Worm (Caenorhabditis elegans) whole organism, L4 larva: ENCODE data around the gene glb-11.
A peak's percentile ranks its signal among the peaks of the same experiment; 100 is the strongest.

Experiments used
- F37D6.2 ChIP-seq: sonication (generic microtip); optimal IDR thresholded peaks from 2 replicates; lab custom pipeline; 2016; ENCODE audit warnings: mild to moderate bottlenecking, missing genetic modification characterization, missing compliant biosample characterization
- F44E2.7 ChIP-seq: fragments of 200-800 bp; sonication (Bioruptor generic); IDR thresholded peaks from 2 replicates; pipeline ENCODE4 v2.1.2; 2022; ENCODE audit warnings: missing genetic modification characterization, missing compliant biosample characterization
- T20F7.1 ChIP-seq: fragments of 200-800 bp; sonication (Bioruptor generic); optimal IDR thresholded peaks from 2 replicates; lab custom pipeline; 2018; ENCODE audit warnings: mild to moderate bottlenecking, missing genetic modification characterization, missing compliant biosample characterization
- Y75B8A.6 ChIP-seq: fragments of 200-800 bp; sonication (Bioruptor generic); IDR thresholded peaks from 2 replicates; pipeline ENCODE4 v1.3.6; 2022; ENCODE audit warnings: missing genetic modification reagents, missing genetic modification characterization, missing compliant biosample characterization
- aha-1 ChIP-seq: fragments of 150-350 bp; peaks from one replicate; lab custom pipeline; 2014; ENCODE audit warnings: missing biosample characterization, missing genetic modification characterization
- aly-2 ChIP-seq: sonication (generic microtip); optimal IDR thresholded peaks from 2 replicates; lab custom pipeline; 2018; ENCODE audit warnings: missing biosample characterization, missing genetic modification characterization
- ama-1 ChIP-seq: fragments of 150-350 bp; optimal IDR thresholded peaks from 2 replicates; lab custom pipeline; 2014; ENCODE audit warnings: inconsistent platforms, mixed read lengths
- arid-1 ChIP-seq: fragments of 200-800 bp; sonication (Bioruptor generic); conservative IDR thresholded peaks from 2 replicates; pipeline ENCODE4 v1.3.6; 2022; ENCODE audit warnings: missing genetic modification reagents, missing genetic modification characterization, missing compliant biosample characterization
- attf-4 ChIP-seq: sonication (generic microtip); optimal IDR thresholded peaks from 3 replicates; lab custom pipeline; 2017; ENCODE audit warnings: missing biosample characterization, missing genetic modification characterization
- ceh-82 ChIP-seq: sonication (generic microtip); optimal IDR thresholded peaks from 2 replicates; lab custom pipeline; 2017; ENCODE audit warnings: missing biosample characterization, missing genetic modification characterization
- ctbp-1 ChIP-seq: fragments of 200-800 bp; sonication (Bioruptor generic); IDR thresholded peaks from 2 replicates; pipeline ENCODE4 v1.3.6; 2022; ENCODE audit warnings: missing genetic modification reagents, missing genetic modification characterization, missing compliant biosample characterization
- daf-16 ChIP-seq, 3 experiments: sonication (generic microtip); optimal IDR thresholded peaks; 2 replicates each; lab custom pipeline; 2016 to 2017; ENCODE audit warnings: missing genetic modification characterization in 3 of 3, missing genetic modification reagents in 3 of 3, mild to moderate bottlenecking in 2 of 3, missing compliant biosample characterization in 2 of 3, missing biosample characterization in 1 of 3, moderate library complexity in 1 of 3
- daf-19 ChIP-seq: fragments of 200-800 bp; sonication (Bioruptor generic); conservative IDR thresholded peaks from 2 replicates; pipeline ENCODE4 v1.3.6; 2022; ENCODE audit warnings: missing genetic modification characterization, missing compliant biosample characterization
- dmd-6 ChIP-seq: fragments of 200-800 bp; sonication (Bioruptor generic); IDR thresholded peaks from 2 replicates; pipeline ENCODE4 v1.3.6; 2022; ENCODE audit warnings: missing genetic modification reagents, missing genetic modification characterization, missing compliant biosample characterization
- dpl-1 ChIP-seq: fragments of 150-350 bp; optimal IDR thresholded peaks from 2 replicates; lab custom pipeline; 2014; ENCODE audit warnings: missing biosample characterization, missing genetic modification reagents, missing genetic modification characterization
- dve-1 ChIP-seq: sonication (generic microtip); optimal IDR thresholded peaks from 2 replicates; lab custom pipeline; 2017; ENCODE audit warnings: antibody characterized with exemption, mild to moderate bottlenecking, missing genetic modification characterization, missing compliant biosample characterization; ENCODE audit not compliant: insufficient read depth
- egl-27 ChIP-seq: sonication (generic microtip); optimal IDR thresholded peaks from 3 replicates; lab custom pipeline; 2017; ENCODE audit warnings: missing biosample characterization, missing genetic modification reagents, missing genetic modification characterization
- fkh-10 ChIP-seq: fragments of 150-350 bp; optimal IDR thresholded peaks from 2 replicates; lab custom pipeline; 2014; ENCODE audit warnings: missing biosample characterization, missing genetic modification reagents, missing genetic modification characterization
- fos-1 ChIP-seq: fragments of 150-350 bp; optimal IDR thresholded peaks from 2 replicates; lab custom pipeline; 2014; ENCODE audit warnings: missing biosample characterization, missing genetic modification characterization
- hif-1 ChIP-seq, 2 experiments: sonication (generic microtip); optimal IDR thresholded peaks; 2 replicates each; lab custom pipeline; 2016 to 2017; ENCODE audit warnings: missing compliant biosample characterization in 2 of 2, missing genetic modification characterization in 2 of 2, missing genetic modification reagents in 2 of 2, missing genotype in 2 of 2, mild to moderate bottlenecking in 1 of 2
- hlh-11 ChIP-seq: fragments of 200-800 bp; sonication (Bioruptor generic); optimal IDR thresholded peaks from 2 replicates; lab custom pipeline; 2018; ENCODE audit warnings: mild to moderate bottlenecking, missing genetic modification characterization, missing compliant biosample characterization
- hlh-30 ChIP-seq: sonication (generic microtip); optimal IDR thresholded peaks from 2 replicates; lab custom pipeline; 2017; ENCODE audit warnings: antibody characterized with exemption, mild to moderate bottlenecking, missing genetic modification characterization, missing compliant biosample characterization; ENCODE audit not compliant: insufficient read depth
- hmg-1.1 ChIP-seq: fragments of 200-800 bp; sonication (Bioruptor generic); IDR thresholded peaks from 2 replicates; pipeline ENCODE4 v1.3.6; 2022; ENCODE audit warnings: missing genetic modification reagents, missing genetic modification characterization, missing compliant biosample characterization
- lin-29 ChIP-seq: fragments of 200-800 bp; sonication (Bioruptor generic); IDR thresholded peaks from 2 replicates; pipeline ENCODE4 v1.3.6; 2022; ENCODE audit warnings: missing genetic modification reagents, missing genetic modification characterization, missing compliant biosample characterization
- lin-38 ChIP-seq: fragments of 200-800 bp; sonication (Bioruptor generic); IDR thresholded peaks from 2 replicates; pipeline ENCODE4 v1.3.6; 2022; ENCODE audit warnings: missing genetic modification reagents, missing genetic modification characterization, missing compliant biosample characterization
- lin-39 ChIP-seq: fragments of 150-350 bp; optimal IDR thresholded peaks from 2 replicates; lab custom pipeline; 2014; ENCODE audit warnings: missing biosample characterization, missing genetic modification reagents, missing genetic modification characterization
- lsy-2 ChIP-seq, 2 experiments: fragments of 150-350 bp in 1 of 2; sonication (generic microtip) in 1 of 2; optimal IDR thresholded peaks; 2 replicates each; lab custom pipeline; 2014 to 2017; ENCODE audit warnings: missing biosample characterization in 2 of 2, missing genetic modification characterization in 2 of 2
- madf-5 ChIP-seq, 2 experiments: fragments of 200-800 bp; sonication (Bioruptor generic); IDR thresholded peaks; 2 replicates each; pipeline ENCODE4 v1.3.6; 2022; ENCODE audit warnings: missing compliant biosample characterization in 2 of 2, missing genetic modification characterization in 2 of 2
- mdl-1 ChIP-seq, 2 experiments: fragments of 150-350 bp in 1 of 2; sonication (generic microtip) in 1 of 2; optimal IDR thresholded peaks; 2 replicates each; lab custom pipeline; 2014 to 2017; ENCODE audit warnings: missing biosample characterization in 2 of 2, missing genetic modification characterization in 2 of 2
- mdt-29 ChIP-seq: fragments of 200-800 bp; sonication (Bioruptor generic); IDR thresholded peaks from 2 replicates; pipeline ENCODE4 v1.3.6; 2022; ENCODE audit warnings: missing genetic modification reagents, missing genetic modification characterization, missing compliant biosample characterization
- mep-1 ChIP-seq: fragments of 150-350 bp; sonication (generic microtip); optimal IDR thresholded peaks from 3 replicates; lab custom pipeline; 2014; ENCODE audit warnings: missing biosample characterization, missing genetic modification characterization
- mxl-3 ChIP-seq: fragments of 200-800 bp; sonication (Bioruptor generic); optimal IDR thresholded peaks from 2 replicates; lab custom pipeline; 2018; ENCODE audit warnings: mild to moderate bottlenecking, missing genetic modification characterization, missing compliant biosample characterization
- nhr-10 ChIP-seq: fragments of 150-350 bp; optimal IDR thresholded peaks from 2 replicates; lab custom pipeline; 2014; ENCODE audit warnings: missing biosample characterization, missing genetic modification characterization
- nhr-102 ChIP-seq: sonication (generic microtip); optimal IDR thresholded peaks from 2 replicates; lab custom pipeline; 2016; ENCODE audit warnings: mild to moderate bottlenecking, missing genetic modification characterization, moderate library complexity, missing compliant biosample characterization
- nhr-41 ChIP-seq: fragments of 200-800 bp; sonication (Bioruptor generic); IDR thresholded peaks from 2 replicates; pipeline ENCODE4 v1.3.6; 2022; ENCODE audit warnings: missing genetic modification reagents, missing genetic modification characterization, missing compliant biosample characterization
- nhr-48 ChIP-seq: sonication (generic microtip); optimal IDR thresholded peaks from 2 replicates; lab custom pipeline; 2016; ENCODE audit warnings: mild to moderate bottlenecking, missing genetic modification characterization, missing compliant biosample characterization
- nhr-76 ChIP-seq: fragments of 150-350 bp; optimal IDR thresholded peaks from 2 replicates; lab custom pipeline; 2014; ENCODE audit warnings: missing biosample characterization, missing genetic modification characterization
- pha-4 ChIP-seq, 2 experiments: fragments of 150-350 bp in 1 of 2; fragments of 200-800 bp in 1 of 2; sonication (Bioruptor generic) in 1 of 2; IDR thresholded peaks in 1 of 2; optimal IDR thresholded peaks in 1 of 2; 2 replicates each; pipeline versions ENCODE4 v1.3.6 to Lab custom; 2014 to 2022; ENCODE audit warnings: missing genetic modification characterization in 2 of 2, missing genetic modification reagents in 2 of 2, missing biosample characterization in 1 of 2, missing compliant biosample characterization in 1 of 2
- pqm-1 ChIP-seq: sonication (generic microtip); optimal IDR thresholded peaks from 2 replicates; lab custom pipeline; 2017; ENCODE audit warnings: missing biosample characterization, missing genetic modification characterization
- rbr-2 ChIP-seq: sonication (generic microtip); optimal IDR thresholded peaks from 2 replicates; lab custom pipeline; 2016; ENCODE audit warnings: missing genotype, missing genetic modification characterization, missing compliant biosample characterization
- spr-1 ChIP-seq: sonication (generic microtip); optimal IDR thresholded peaks from 2 replicates; lab custom pipeline; 2016; ENCODE audit warnings: mild to moderate bottlenecking, missing genetic modification characterization, missing compliant biosample characterization
- spr-3 ChIP-seq: fragments of 200-800 bp; sonication (Bioruptor generic); optimal IDR thresholded peaks from 2 replicates; lab custom pipeline; 2018; ENCODE audit warnings: mild to moderate bottlenecking, missing genetic modification characterization, missing compliant biosample characterization
- tag-97 ChIP-seq: fragments of 200-800 bp; sonication (Bioruptor generic); IDR thresholded peaks from 2 replicates; pipeline ENCODE4 v1.3.6; 2022; ENCODE audit warnings: missing genetic modification characterization, missing compliant biosample characterization
- tra-1 ChIP-seq: fragments of 200-800 bp; sonication (Bioruptor generic); IDR thresholded peaks from 2 replicates; pipeline ENCODE4 v1.3.6; 2022; ENCODE audit warnings: missing genetic modification reagents, missing genetic modification characterization, missing compliant biosample characterization
- unc-39 ChIP-seq: sonication (generic microtip); optimal IDR thresholded peaks from 2 replicates; lab custom pipeline; 2017; ENCODE audit warnings: missing biosample characterization, missing genetic modification characterization
- unc-62 ChIP-seq, 3 experiments: fragments of 150-350 bp in 1 of 3; sonication (generic microtip); optimal IDR thresholded peaks in 2 of 3; peaks in 1 of 3; 1 replicate in 1 of 3; 2 replicates in 2 of 3; lab custom pipeline; 2014 to 2017; ENCODE audit warnings: missing biosample characterization in 3 of 3, missing genetic modification characterization in 3 of 3, missing genetic modification reagents in 3 of 3, missing genotype in 1 of 3

The glb-11 gene

DNA sequence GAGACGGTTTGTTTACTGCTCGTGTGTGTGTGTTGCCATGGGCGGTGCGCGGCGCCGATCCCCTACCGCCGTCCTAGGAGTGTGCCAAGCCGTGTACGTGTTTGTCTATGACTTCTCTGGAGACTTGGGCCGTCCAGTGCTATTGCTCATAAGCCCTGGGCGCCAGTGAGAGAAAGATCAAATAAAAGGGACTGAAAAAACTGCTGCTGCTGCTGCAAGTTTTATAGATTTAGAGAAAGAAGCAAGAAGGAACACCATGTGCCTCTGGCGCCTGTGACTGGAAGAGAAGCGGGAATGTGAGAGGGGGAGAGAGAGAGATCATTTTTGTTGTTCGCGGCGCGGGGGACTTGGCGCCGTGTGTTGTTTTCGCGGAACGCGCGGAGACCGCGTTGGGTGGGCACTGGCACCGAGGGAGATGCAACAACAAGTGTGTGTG is 7.9 kb downstream of the glb-11 start (continued):
- TF ChIP-seq F44E2.7 (GFP tag; lab: Robert Waterston, UW), result no peak
- TF ChIP-seq unc-39 (tag; lab: Kevin White, UChicago), result no peak
- peak; percentile 31 for TF ChIP-seq F37D6.2 (tag; lab: Kevin White, UChicago)
- TF ChIP-seq, all 104 proteins: peak for 18

ce11 chrIII:3979980-3980631 is 11.9 kb downstream of the glb-11 start:
- TF ChIP-seq hif-1 (tag; optimal IDR thresholded peaks at IDR 0.05; lab: Kevin White, UChicago) (peak in 1 of 2 experiments; percentile 54), lin-38 (peak; percentile 41; the same call in 1 of the 2 replicates), ceh-82 (no peak), nhr-102 (tag; lab: Kevin White, UChicago) (peak; percentile 28), nhr-41 (GFP tag; lab: Robert Waterston, UW) (0 out of 2 replicates have a peak, but pooled peaks have one; percentile 28), mep-1 (peak; percentile 79), attf-4 (tag; lab: Kevin White, UChicago) (peak; percentile 42), daf-19 (GFP tag; lab: Robert Waterston, UW) (no peak), Y75B8A.6 (GFP tag; lab: Robert Waterston, UW) (no peak), fkh-10 (GFP tag; lab: Kevin White, UChicago) (peak; percentile 41), tra-1 (GFP tag; lab: Robert Waterston, UW) (peak; percentile 64; the same call in 1 of the 2 replicates), mdt-29 (GFP tag; lab: Robert Waterston, UW) (no peak), F37D6.2 (tag; lab: Kevin White, UChicago) (peak; percentile 13), ama-1 (lab: Kevin White, UChicago) (no peak), unc-62 (GFP tag; optimal IDR thresholded peaks at IDR 0.05 in 1 of 2; lab: Kevin White, UChicago) (peak in 1 of 2 experiments; percentile 44), unc-62 (tag; optimal IDR thresholded peaks at IDR 0.05; lab: Kevin White, UChicago) (no peak), aly-2 (tag; lab: Kevin White, UChicago) (no peak), tag-97 (GFP tag; lab: Robert Waterston, UW) (no peak), arid-1 (peak; percentile 50; the same call in 1 of the 2 replicates), hlh-30 (tag; lab: Kevin White, UChicago) (peak; percentile 88), nhr-48 (peak; percentile 54), spr-1 (tag; lab: Kevin White, UChicago) (peak; percentile 40), lin-29 (GFP tag; lab: Robert Waterston, UW) (no peak), hmg-1.1 (peak; percentile 90), mdl-1 (tag; optimal IDR thresholded peaks at IDR 0.05; lab: Kevin White, UChicago) (peak; percentile 13 to 83), madf-5 (GFP tag; IDR thresholded peaks at IDR 0.05; lab: Robert Waterston, UW) (no peak), rbr-2 (peak; percentile 77), dve-1 (tag; lab: Kevin White, UChicago) (peak; percentile 65), hlh-11 (tag; lab: Kevin White, UChicago) (peak; percentile 86), dmd-6 (GFP tag; lab: Robert Waterston, UW) (peak; percentile 53), daf-16 (GFP tag; optimal IDR thresholded peaks at IDR 0.05; lab: Kevin White, UChicago) (peak; percentile 60 to 71), daf-16 (tag; optimal IDR thresholded peaks at IDR 0.05; lab: Kevin White, UChicago) (peak; percentile 95), pqm-1 (tag; lab: Kevin White, UChicago) (peak; percentile 58), ctbp-1 (GFP tag; lab: Robert Waterston, UW) (peak; percentile 58; the same call in 1 of the 2 replicates), pha-4 (GFP tag; IDR thresholded peaks at IDR 0.05; lab: Robert Waterston, UW) (peak; percentile 61; the same call in 1 of the 2 replicates), pha-4 (tag; optimal IDR thresholded peaks at IDR 0.05; lab: Kevin White, UChicago) (no peak), egl-27 (tag; lab: Kevin White, UChicago) (no peak), fos-1 (tag; lab: Kevin White, UChicago) (no peak), aha-1 (peak; percentile 97), lsy-2 (tag; optimal IDR thresholded peaks at IDR 0.05; lab: Kevin White, UChicago) (peak in 1 of 2 experiments; percentile 66), mxl-3 (peak; percentile 84), spr-3 (GFP tag; lab: Kevin White, UChicago) (no peak), lin-39 (no peak), T20F7.1 (GFP tag; lab: Kevin White, UChicago) (peak; percentile 59), nhr-76 (tag; lab: Kevin White, UChicago) (no peak), nhr-10 (peak; percentile 20), dpl-1 (GFP tag; lab: Kevin White, UChicago) (peak; percentile 45)
